Worm (Caenorhabditis elegans): ENCODE data around the gene dpff-1.

DNA sequence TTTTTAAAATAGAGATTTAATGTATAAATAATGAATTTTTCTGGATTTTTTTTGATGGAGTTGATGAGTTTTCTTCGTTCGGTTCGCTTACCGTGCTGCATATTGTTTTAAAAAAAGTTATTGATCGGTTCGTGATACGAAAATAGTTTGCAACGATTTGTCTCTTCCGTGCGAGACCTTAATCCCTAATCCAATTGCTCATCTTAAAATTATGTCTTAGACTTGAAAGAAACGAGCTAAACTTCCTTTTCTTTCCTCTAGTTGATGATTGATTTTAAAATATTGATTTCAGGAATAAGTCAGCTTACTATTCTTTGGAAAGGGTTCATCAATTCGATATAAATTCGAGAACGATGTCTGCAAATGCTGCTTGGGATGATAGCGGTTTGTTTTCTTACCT lies 2.3 kb upstream of the dpff-1 start, which contains the start of gene C28H8.3:
- TF ChIP-seq elt-3 (tag; optimal IDR thresholded peaks at IDR 0.05) (no peak), unc-62 (GFP tag; optimal IDR thresholded peaks at IDR 0.05) (no peak)

Data from whole organism, mixed stage, embryonic.